Fruit fly (Drosophila melanogaster): ENCODE measurements around the gene CG16790.

The CG16790 gene

DNA sequence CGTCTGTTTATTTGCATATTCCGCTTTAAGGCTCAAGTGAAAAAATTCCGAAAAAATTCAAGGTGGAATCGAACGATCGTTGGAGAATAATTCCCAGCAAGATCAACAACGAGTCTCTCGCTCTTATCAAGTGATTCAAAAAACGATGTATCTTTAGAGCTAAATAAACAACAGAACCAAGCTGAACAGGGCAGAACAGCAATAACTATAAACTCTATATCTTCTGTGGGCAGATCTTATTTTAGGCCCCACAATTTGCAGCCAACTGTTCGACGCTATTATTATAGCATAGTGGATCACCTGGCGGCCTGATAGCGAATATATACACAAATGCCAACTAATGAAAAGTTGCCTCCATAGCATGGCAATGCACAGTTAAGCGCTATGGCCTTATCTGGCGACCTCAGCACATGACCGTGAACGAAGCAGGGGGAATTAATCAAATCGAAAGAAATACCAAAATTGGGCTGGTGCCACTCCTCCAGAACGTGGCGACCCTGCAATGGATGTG is 40.6 kb downstream of the CG16790 start:
- TF ChIP-seq CG12605 (GFP tag; IDR thresholded peaks at IDR 0.05) = no peak
- no peak for TF ChIP-seq Ets98B (GFP tag; IDR thresholded peaks at IDR 0.05)
- TF ChIP-seq gl (tag; optimal IDR thresholded peaks at IDR 0.05) = no peak
- TF ChIP-seq CG8301 (tag; optimal IDR thresholded peaks at IDR 0.05) = no peak
- no peak for TF ChIP-seq Pif1A (GFP tag; optimal IDR thresholded peaks at IDR 0.05)
- TF ChIP-seq Pif1B (GFP tag; optimal IDR thresholded peaks at IDR 0.05) = no peak
- no peak for TF ChIP-seq CG14655 (GFP tag; optimal IDR thresholded peaks at IDR 0.05)

DNA sequence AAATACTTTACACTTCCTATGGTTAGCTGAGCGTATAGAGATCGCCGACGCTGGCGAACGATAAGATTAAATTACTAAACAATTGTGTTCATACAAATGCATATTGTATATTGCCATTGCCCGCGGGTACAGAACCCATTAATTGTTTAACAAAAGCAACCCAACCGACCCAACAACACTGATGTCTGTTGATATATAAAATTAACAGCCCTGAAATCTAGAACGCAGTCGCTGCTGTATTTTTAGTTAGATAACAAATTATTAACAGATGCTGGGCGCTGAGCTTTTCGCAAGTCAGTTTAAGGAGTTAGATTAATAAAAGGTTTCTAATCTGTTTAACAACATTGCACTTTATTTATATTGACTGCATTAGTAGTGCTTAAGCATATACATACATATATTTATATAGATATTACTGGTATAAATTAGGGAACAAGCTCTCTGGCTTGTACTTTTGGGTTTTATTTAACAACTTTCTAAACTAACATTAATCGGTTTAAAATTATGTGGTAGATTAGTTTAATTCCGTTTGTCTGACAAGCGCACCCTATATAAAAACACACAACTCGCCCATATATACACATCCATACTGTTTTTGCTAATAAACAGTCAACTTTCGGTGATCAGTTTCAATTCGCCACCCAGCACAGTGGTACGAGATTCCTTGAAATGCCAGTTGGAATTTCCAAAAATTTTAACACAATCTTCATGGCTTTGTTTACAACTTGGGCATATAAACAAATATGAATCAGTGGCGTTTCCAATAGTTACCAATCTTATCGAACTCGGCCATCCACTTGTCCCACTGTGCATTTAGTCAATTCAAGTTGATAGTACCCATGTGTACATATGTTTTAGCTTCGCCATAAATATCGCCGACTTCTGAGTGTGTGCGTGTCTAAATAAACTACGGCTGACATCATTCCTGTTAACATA is 41.8 kb downstream of the CG16790 start:
- TF ChIP-seq CG34367 (tag; optimal IDR thresholded peaks at IDR 0.05) (no peak), CG8159 (tag; optimal IDR thresholded peaks at IDR 0.05) (no peak), CG9948 (tag; optimal IDR thresholded peaks at IDR 0.05) (peak; percentile 76), CG4496 (GFP tag; IDR thresholded peaks at IDR 0.05) (peak; percentile 97), D1 (tag; optimal IDR thresholded peaks at IDR 0.05) (no peak), EcR (GFP tag; optimal IDR thresholded peaks at IDR 0.05) (no peak), Snoo (tag; optimal IDR thresholded peaks at IDR 0.05) (peak; percentile 79), CG10348 (GFP tag; IDR thresholded peaks at IDR 0.05) (peak; percentile 71), CG14655 (GFP tag; optimal IDR thresholded peaks at IDR 0.05) (no peak), CG32121 (GFP tag; IDR thresholded peaks at IDR 0.05) (peak; percentile 94), CG15710 (tag; optimal IDR thresholded peaks at IDR 0.05) (no peak), fd96Ca (GFP tag; IDR thresholded peaks at IDR 0.05) (peak; percentile 97), CG17806 (tag; optimal IDR thresholded peaks at IDR 0.05) (peak; percentile 82), gl (tag; optimal IDR thresholded peaks at IDR 0.05) (peak; percentile 62), CG8301 (tag; optimal IDR thresholded peaks at IDR 0.05) (peak; percentile 84), CG12605 (GFP tag; IDR thresholded peaks at IDR 0.05) (peak; percentile 88), rn (GFP tag; IDR thresholded peaks at IDR 0.05) (peak; percentile 80), CG13204 (GFP tag; optimal IDR thresholded peaks at IDR 0.05) (no peak), Pif1B (GFP tag; optimal IDR thresholded peaks at IDR 0.05) (no peak), Pif1A (GFP tag; optimal IDR thresholded peaks at IDR 0.05) (peak; percentile 91), Ets98B (GFP tag; IDR thresholded peaks at IDR 0.05) (peak; percentile 96)

All from whole organism, pupa.